Fruit fly (Drosophila melanogaster) whole organism, embryonic: Measurements from ENCODE around the gene CG14022.

Experiments
- Aef1 ChIP-seq: fragments of 200-800 bp; sonication (Bioruptor generic); IDR thresholded peaks from 3 replicates; pipeline ENCODE4 v1.3.6; 2022; ENCODE audit warnings: missing biosample characterization, missing genetic modification characterization
- B-H2 ChIP-seq: fragments of 200-800 bp; sonication (Bioruptor generic); optimal IDR thresholded peaks from 2 replicates; lab custom pipeline; 2018; ENCODE audit warnings: missing biosample characterization, mild to moderate bottlenecking, missing genetic modification characterization
- C15 ChIP-seq: fragments of 200-800 bp; sonication (Bioruptor generic); IDR thresholded peaks from 3 replicates; pipeline ENCODE4 v1.3.6; 2022; ENCODE audit warnings: missing biosample characterization, missing genetic modification characterization
- CG11504 ChIP-seq: fragments of 200-800 bp; sonication (Bioruptor generic); optimal IDR thresholded peaks from 3 replicates; lab custom pipeline; 2019; ENCODE audit warnings: missing biosample characterization, mild to moderate bottlenecking, missing genetic modification characterization, moderate library complexity
- CG12155 ChIP-seq: fragments of 200-800 bp; sonication (Bioruptor generic); optimal IDR thresholded peaks from 3 replicates; lab custom pipeline; 2016; ENCODE audit warnings: missing biosample characterization, missing genetic modification characterization
- CG15514 ChIP-seq: fragments of 200-800 bp; sonication (Bioruptor generic); optimal IDR thresholded peaks from 3 replicates; lab custom pipeline; 2017; ENCODE audit warnings: missing biosample characterization, missing genetic modification characterization, mild to moderate bottlenecking, moderate library complexity, missing genetic modification reagents
- CG17328 ChIP-seq: fragments of 200-800 bp; sonication (Bioruptor generic); IDR thresholded peaks from 2 replicates; pipeline ENCODE4 v1.3.6; 2022; ENCODE audit warnings: missing biosample characterization, missing genetic modification characterization
- CG1832 ChIP-seq: fragments of 200-800 bp; sonication (Bioruptor generic); optimal IDR thresholded peaks from 2 replicates; lab custom pipeline; 2017; ENCODE audit warnings: missing biosample characterization, mild to moderate bottlenecking, missing genetic modification characterization, inconsistent platforms
- CG2712 ChIP-seq: fragments of 200-800 bp; optimal IDR thresholded peaks from 3 replicates; lab custom pipeline; 2019; ENCODE audit warnings: missing biosample characterization, mild to moderate bottlenecking, missing genetic modification characterization, moderate library complexity
- CG31224 ChIP-seq: fragments of 200-800 bp; sonication (Bioruptor generic); IDR thresholded peaks from 2 replicates; pipeline ENCODE4 v1.3.6; 2022; ENCODE audit warnings: missing biosample characterization, missing genetic modification characterization
- CG33213 ChIP-seq: fragments of 200-800 bp; sonication (Bioruptor generic); optimal IDR thresholded peaks from 3 replicates; lab custom pipeline; 2016; ENCODE audit warnings: missing biosample characterization, missing genetic modification characterization
- CG4820 ChIP-seq: fragments of 200-800 bp; sonication (Bioruptor generic); optimal IDR thresholded peaks from 3 replicates; lab custom pipeline; 2016; ENCODE audit warnings: missing biosample characterization, missing genetic modification characterization
- CG4854 ChIP-seq: fragments of 200-800 bp; sonication (Bioruptor generic); optimal IDR thresholded peaks from 2 replicates; lab custom pipeline; 2016; ENCODE audit warnings: missing biosample characterization, missing genetic modification characterization, inconsistent platforms
- CG6254 ChIP-seq: fragments of 200-800 bp; sonication (Bioruptor generic); optimal IDR thresholded peaks from 3 replicates; lab custom pipeline; 2017; ENCODE audit warnings: mild to moderate bottlenecking, missing biosample characterization, missing genetic modification reagents, missing genetic modification characterization
- CG6272 ChIP-seq: fragments of 200-800 bp; sonication (Bioruptor generic); IDR thresholded peaks from 2 replicates; pipeline ENCODE4 v1.3.6; 2022; ENCODE audit warnings: missing biosample characterization, missing genetic modification characterization
- CG6654 ChIP-seq: fragments of 200-800 bp; sonication (Bioruptor generic); optimal IDR thresholded peaks from 2 replicates; lab custom pipeline; 2017; ENCODE audit warnings: missing biosample characterization, mild to moderate bottlenecking, missing genetic modification characterization
- CG7839 ChIP-seq: fragments of 200-800 bp; sonication (Bioruptor generic); optimal IDR thresholded peaks from 3 replicates; lab custom pipeline; 2018; ENCODE audit warnings: missing biosample characterization, mild to moderate bottlenecking, missing genetic modification characterization, moderate library complexity
- CG9817 ChIP-seq: fragments of 200-800 bp; sonication (Bioruptor generic); optimal IDR thresholded peaks from 2 replicates; lab custom pipeline; 2018; ENCODE audit warnings: missing biosample characterization, mild to moderate bottlenecking, missing genetic modification characterization, moderate library complexity
- CG9932 ChIP-seq: fragments of 200-800 bp; sonication (Bioruptor generic); IDR thresholded peaks from 2 replicates; pipeline ENCODE4 v1.3.6; 2022; ENCODE audit warnings: missing biosample characterization, missing genetic modification characterization
- Dbx ChIP-seq: fragments of 200-800 bp; sonication (Bioruptor generic); IDR thresholded peaks from 3 replicates; pipeline ENCODE4 v1.3.6; 2022; ENCODE audit warnings: missing biosample characterization, missing genetic modification characterization
- Doc2 ChIP-seq: fragments of 200-800 bp; sonication (Bioruptor generic); IDR thresholded peaks from 2 replicates; pipeline ENCODE4 v1.3.6; 2022; ENCODE audit warnings: missing biosample characterization, missing genetic modification characterization
- Hr51 ChIP-seq, 2 experiments: fragments of 200-800 bp; sonication (Bioruptor generic); optimal IDR thresholded peaks; 2 replicates in 1 of 2; 3 replicates in 1 of 2; lab custom pipeline; 2016 to 2018; ENCODE audit warnings: missing biosample characterization in 2 of 2, missing genetic modification characterization in 2 of 2, mild to moderate bottlenecking in 1 of 2, moderate library complexity in 1 of 2
- Med ChIP-seq: fragments of 200-800 bp; sonication (Bioruptor generic); peaks from one replicate; lab custom pipeline; 2016; ENCODE audit warnings: missing biosample characterization, missing genetic modification characterization, mild to moderate bottlenecking, inconsistent platforms, moderate library complexity
- Oli ChIP-seq: fragments of 200-800 bp; sonication (Bioruptor generic); optimal IDR thresholded peaks from 2 replicates; lab custom pipeline; 2018; ENCODE audit warnings: missing biosample characterization, mild to moderate bottlenecking, missing genetic modification characterization, moderate library complexity
- Opbp ChIP-seq: fragments of 200-800 bp; sonication (Bioruptor generic); IDR thresholded peaks from 3 replicates; pipeline ENCODE4 v1.3.6; 2022; ENCODE audit warnings: missing biosample characterization, missing genetic modification characterization; ENCODE audit not compliant: partially characterized antibody
- Pdp1 ChIP-seq, 2 experiments: fragments of 200-800 bp; sonication (Bioruptor generic); optimal IDR thresholded peaks; 3 replicates each; lab custom pipeline; 2016; ENCODE audit warnings: missing biosample characterization in 2 of 2, missing genetic modification characterization in 2 of 2, mild to moderate bottlenecking in 1 of 2, moderate library complexity in 1 of 2
- Scr ChIP-seq: fragments of 200-800 bp; sonication (Bioruptor generic); IDR thresholded peaks from 2 replicates; pipeline ENCODE4 v1.3.6; 2022; ENCODE audit warnings: missing biosample characterization, missing genetic modification characterization; ENCODE audit not compliant: partially characterized antibody
- Six4 ChIP-seq: fragments of 200-800 bp; sonication (Bioruptor generic); optimal IDR thresholded peaks from 2 replicates; lab custom pipeline; 2016; ENCODE audit warnings: missing biosample characterization, missing genetic modification characterization
- Vsx1 ChIP-seq: fragments of 200-800 bp; sonication (Bioruptor generic); optimal IDR thresholded peaks from 2 replicates; lab custom pipeline; 2017; ENCODE audit warnings: missing biosample characterization, mild to moderate bottlenecking, missing genetic modification characterization, missing genetic modification reagents
- ab ChIP-seq: fragments of 200-800 bp; sonication (Bioruptor generic); optimal IDR thresholded peaks from 2 replicates; lab custom pipeline; 2016; ENCODE audit warnings: missing biosample characterization, missing genetic modification characterization
- ato ChIP-seq: fragments of 200-800 bp; sonication (Bioruptor generic); IDR thresholded peaks from 2 replicates; pipeline ENCODE4 v1.3.6; 2022; ENCODE audit warnings: missing biosample characterization, missing genetic modification characterization; ENCODE audit not compliant: partially characterized antibody
- chm ChIP-seq: fragments of 200-800 bp; sonication (Bioruptor generic); IDR thresholded peaks from 2 replicates; pipeline ENCODE4 v1.3.6; 2022; ENCODE audit warnings: missing biosample characterization, missing genetic modification characterization
- corto ChIP-seq: fragments of 200-800 bp; sonication (Bioruptor generic); optimal IDR thresholded peaks from 2 replicates; lab custom pipeline; 2016; ENCODE audit warnings: missing biosample characterization, mild to moderate bottlenecking, missing genetic modification characterization, moderate library complexity
- dmrt99B ChIP-seq: fragments of 200-800 bp; sonication (Bioruptor generic); optimal IDR thresholded peaks from 2 replicates; lab custom pipeline; 2018; ENCODE audit warnings: missing biosample characterization, mild to moderate bottlenecking, missing genetic modification characterization, moderate library complexity
- gce ChIP-seq: fragments of 200-800 bp; sonication (Bioruptor generic); IDR thresholded peaks from 3 replicates; pipeline ENCODE4 v1.3.6; 2022; ENCODE audit warnings: missing biosample characterization, missing genetic modification characterization
- her ChIP-seq: fragments of 200-800 bp; sonication (Bioruptor generic); optimal IDR thresholded peaks from 2 replicates; lab custom pipeline; 2016; ENCODE audit warnings: missing biosample characterization, missing genetic modification characterization
- inv ChIP-seq: fragments of 200-800 bp; sonication (Bioruptor generic); IDR thresholded peaks from 2 replicates; pipeline ENCODE4 v1.3.6; 2022; ENCODE audit warnings: missing biosample characterization, missing genetic modification characterization; ENCODE audit not compliant: partially characterized antibody
- jumu ChIP-seq: fragments of 200-800 bp; sonication (Bioruptor generic); optimal IDR thresholded peaks from 3 replicates; lab custom pipeline; 2016; ENCODE audit warnings: missing biosample characterization, missing genetic modification characterization
- klu ChIP-seq: fragments of 200-800 bp; sonication (Bioruptor generic); IDR thresholded peaks from 2 replicates; pipeline ENCODE4 v1.3.6; 2022; ENCODE audit warnings: missing biosample characterization, missing genetic modification characterization
- kni ChIP-seq: fragments of 200-800 bp; sonication (Bioruptor generic); optimal IDR thresholded peaks from 3 replicates; lab custom pipeline; 2017; ENCODE audit warnings: mild to moderate bottlenecking, missing biosample characterization, missing genetic modification reagents, missing genetic modification characterization
- mld ChIP-seq: fragments of 200-800 bp; sonication (Bioruptor generic); IDR thresholded peaks from 3 replicates; pipeline ENCODE4 v1.3.6; 2022; ENCODE audit warnings: missing biosample characterization, missing genetic modification characterization; ENCODE audit not compliant: partially characterized antibody
- odd ChIP-seq: fragments of 200-800 bp; sonication (Bioruptor generic); optimal IDR thresholded peaks from 2 replicates; lab custom pipeline; 2017; ENCODE audit warnings: missing biosample characterization, mild to moderate bottlenecking, missing genetic modification characterization
- repo ChIP-seq: fragments of 200-800 bp; sonication (Bioruptor generic); optimal IDR thresholded peaks from 2 replicates; lab custom pipeline; 2016; ENCODE audit warnings: missing biosample characterization, missing genetic modification characterization
- sens-2 ChIP-seq: fragments of 200-800 bp; sonication (Bioruptor generic); IDR thresholded peaks from 2 replicates; pipeline ENCODE4 v1.3.6; 2022; ENCODE audit warnings: missing biosample characterization, missing genetic modification characterization
- ssp ChIP-seq: fragments of 200-800 bp; sonication (Bioruptor generic); IDR thresholded peaks from 2 replicates; pipeline ENCODE4 v1.3.6; 2022; ENCODE audit warnings: missing biosample characterization, missing genetic modification characterization
- ttk ChIP-seq: fragments of 200-800 bp; sonication (Bioruptor generic); IDR thresholded peaks from 2 replicates; pipeline ENCODE4 v2.1.2; 2022; ENCODE audit warnings: missing biosample characterization, missing genetic modification characterization
- twi ChIP-seq: fragments of 200-800 bp; optimal IDR thresholded peaks from 2 replicates; lab custom pipeline; 2019; ENCODE audit warnings: missing biosample characterization, mild to moderate bottlenecking, missing genetic modification characterization, moderate library complexity
- zen ChIP-seq: fragments of 200-800 bp; sonication (Bioruptor generic); optimal IDR thresholded peaks from 3 replicates; lab custom pipeline; 2018; ENCODE audit warnings: missing biosample characterization, mild to moderate bottlenecking, missing genetic modification characterization, moderate library complexity

The CG14022 gene

dm6 chr2L:5324958-5325850, 3.5 kb downstream of the CG14022 start (continued):
- TF ChIP-seq klu (GFP tag; lab: Robert Waterston, UW), result peak; percentile 50
- TF ChIP-seq zen, result peak; percentile 54
- TF ChIP-seq twi (tag; lab: Kevin White, UChicago), result no peak
- TF ChIP-seq jumu (GFP tag; lab: Kevin White, UChicago), result no peak
- TF ChIP-seq repo (GFP tag; lab: Kevin White, UChicago), result no peak
- TF ChIP-seq CG6654 (GFP tag; lab: Kevin White, UChicago), result no peak
- TF ChIP-seq odd (GFP tag; lab: Kevin White, UChicago), result no peak
- peak; percentile 36 for TF ChIP-seq CG6272 (GFP tag; lab: Robert Waterston, UW)
- TF ChIP-seq Dbx (GFP tag; lab: Robert Waterston, UW), result peak; percentile 77; the same call in 2 of the 3 replicates
- peak; percentile 61 for TF ChIP-seq CG17328 (GFP tag; lab: Robert Waterston, UW)
- no peak for TF ChIP-seq sens-2 (GFP tag; lab: Robert Waterston, UW)
- peak; percentile 41 for TF ChIP-seq CG7839
- peak; percentile 29 for TF ChIP-seq her (GFP tag; lab: Kevin White, UChicago)
- TF ChIP-seq chm, result peak; percentile 59
- TF ChIP-seq CG6254 (GFP tag; lab: Kevin White, UChicago), result peak; percentile 24
- no peak for TF ChIP-seq dmrt99B
- peak; percentile 45; the same call in 1 of the 3 replicates for TF ChIP-seq C15 (GFP tag; lab: Robert Waterston, UW)
- TF ChIP-seq Aef1 (GFP tag; lab: Robert Waterston, UW), result peak; percentile 29
- TF ChIP-seq ab (GFP tag; lab: Kevin White, UChicago), result no peak
- peak; percentile 94 for TF ChIP-seq Med (GFP tag; lab: Kevin White, UChicago)
- TF ChIP-seq Hr51 (GFP tag; optimal IDR thresholded peaks at IDR 0.05; lab: Kevin White, UChicago), result peak in 1 of 2 experiments; percentile 5
- TF ChIP-seq ttk (GFP tag; lab: Robert Waterston, UW), result peak; percentile 68
- no peak for TF ChIP-seq B-H2 (GFP tag; lab: Kevin White, UChicago)
- peak; percentile 76 for TF ChIP-seq CG9932 (GFP tag; lab: Robert Waterston, UW)
- TF ChIP-seq gce, result no peak
- TF ChIP-seq ato (GFP tag; lab: Robert Waterston, UW), result no peak
- TF ChIP-seq CG9817 (tag; lab: Kevin White, UChicago), result peak; percentile 4
- TF ChIP-seq CG12155 (GFP tag; lab: Kevin White, UChicago), result peak; percentile 79
- TF ChIP-seq Opbp (GFP tag; lab: Robert Waterston, UW), result peak; percentile 56; the same call in 2 of the 3 replicates
- no peak for TF ChIP-seq CG4854 (GFP tag; lab: Kevin White, UChicago)
- TF ChIP-seq inv, result peak; percentile 57; the same call in 1 of the 2 replicates
- TF ChIP-seq Scr (GFP tag; lab: Robert Waterston, UW), result peak; percentile 77
- TF ChIP-seq Pdp1 (GFP tag; optimal IDR thresholded peaks at IDR 0.05; lab: Kevin White, UChicago), result peak; percentile 56 to 59
- TF ChIP-seq Oli (tag; lab: Kevin White, UChicago), result no peak
- peak; percentile 46 for TF ChIP-seq corto (GFP tag; lab: Kevin White, UChicago)
- TF ChIP-seq CG31224 (GFP tag; lab: Robert Waterston, UW), result peak; percentile 58; the same call in 1 of the 2 replicates
- TF ChIP-seq Vsx1 (GFP tag; lab: Kevin White, UChicago), result no peak
- TF ChIP-seq CG1832, result peak; percentile 57
- peak; percentile 5 for TF ChIP-seq kni (GFP tag; lab: Kevin White, UChicago)
- TF ChIP-seq ssp (GFP tag; lab: Robert Waterston, UW), result peak; percentile 47
- TF ChIP-seq CG2712 (tag; lab: Kevin White, UChicago), result peak; percentile 17
- no peak; the same call in 2 of the 3 replicates for TF ChIP-seq mld
- no peak for TF ChIP-seq CG4820 (GFP tag; lab: Kevin White, UChicago)
- TF ChIP-seq CG11504 (tag; lab: Kevin White, UChicago), result peak; percentile 22
- TF ChIP-seq CG33213, result no peak
- no peak for TF ChIP-seq Six4 (GFP tag; lab: Kevin White, UChicago)
- TF ChIP-seq CG15514 (GFP tag; lab: Kevin White, UChicago), result peak; percentile 43
- peak; percentile 46; the same call in 1 of the 2 replicates for TF ChIP-seq Doc2 (GFP tag; lab: Robert Waterston, UW)
